Worm (Caenorhabditis elegans): Measurements from ENCODE around the gene nmr-1.

nmr-1 gene

DNA sequence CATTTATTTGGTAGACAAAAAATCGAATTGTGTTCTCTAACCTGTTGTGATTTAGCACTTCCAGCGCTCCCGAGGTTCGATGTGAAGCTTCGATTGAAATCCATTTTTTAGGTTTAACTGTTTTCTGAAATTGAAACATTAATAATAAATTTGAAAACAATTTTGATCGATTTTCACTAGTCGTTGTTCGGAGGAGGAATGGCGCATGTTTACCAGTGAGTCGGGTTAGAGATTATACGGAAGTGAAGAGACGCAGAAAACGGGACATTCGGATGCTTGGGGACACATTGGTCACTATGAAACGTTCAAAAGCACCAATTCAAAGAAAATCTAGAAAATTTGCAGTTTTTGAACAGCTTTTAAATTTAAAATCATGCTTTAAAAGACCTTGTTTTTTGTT lies 47.6 kb downstream of the nmr-1 start, which contains the start of gene fbxl-3:
Gene fbxl-3 (minus strand): TSS at position 124 of the 400 bp plus-strand sequence.
- TF ChIP-seq sea-2 (GFP tag; optimal IDR thresholded peaks at IDR 0.05) (no peak), elt-2 (tag; optimal IDR thresholded peaks at IDR 0.05) (no peak), aly-2 (tag; optimal IDR thresholded peaks at IDR 0.05) (no peak), unc-39 (tag; optimal IDR thresholded peaks at IDR 0.05) (no peak), hmg-11 (tag; optimal IDR thresholded peaks at IDR 0.05) (peak; percentile 22)

ce11 chrII:5395594-5395993 lies 50.8 kb downstream of the nmr-1 start, which contains the start of gene pink-1:
TSS of gene pink-1 (minus strand) at chrII:5395694.
- TF ChIP-seq nfya-1 (tag; optimal IDR thresholded peaks at IDR 0.05; ENCODE audit: insufficient read depth): no peak
- no peak for TF ChIP-seq nhr-67 (tag; optimal IDR thresholded peaks at IDR 0.05)
- TF ChIP-seq ceh-9 (tag; optimal IDR thresholded peaks at IDR 0.05): no peak
- no peak for TF ChIP-seq jun-1 (tag; optimal IDR thresholded peaks at IDR 0.05)

DNA sequence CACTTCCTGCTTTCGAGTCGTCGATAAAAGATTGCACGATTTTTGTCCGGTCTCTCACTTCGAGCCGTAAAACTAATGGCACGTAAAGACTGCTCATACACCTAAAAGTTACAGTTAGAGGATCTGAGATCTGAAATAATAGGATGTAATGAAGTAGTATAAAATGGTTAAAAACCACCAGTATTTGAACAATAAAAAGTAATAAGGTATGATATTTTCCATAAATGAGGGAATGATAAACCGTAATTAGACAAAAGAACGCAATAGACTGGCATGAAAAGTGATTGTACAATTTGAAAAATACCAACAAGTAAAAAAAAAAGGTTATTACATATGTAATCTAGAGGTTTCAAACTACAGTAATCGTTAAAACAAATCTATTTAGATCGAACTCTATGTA lies 53.3 kb downstream of the nmr-1 start, which contains the start of gene brap-2:
Gene brap-2 (minus strand): TSS at position 101 of the 400 bp plus-strand sequence.
- TF ChIP-seq nhr-25 (tag; optimal IDR thresholded peaks at IDR 0.05) (no peak), nhr-12 (tag; optimal IDR thresholded peaks at IDR 0.05) (no peak), ceh-16 (tag; optimal IDR thresholded peaks at IDR 0.05) (no peak), mdl-1 (tag; optimal IDR thresholded peaks at IDR 0.05) (no peak), elt-2 (tag; optimal IDR thresholded peaks at IDR 0.05) (no peak), fkh-10 (GFP tag; optimal IDR thresholded peaks at IDR 0.05) (no peak), aly-2 (tag; optimal IDR thresholded peaks at IDR 0.05) (no peak), unc-62 (GFP tag; optimal IDR thresholded peaks at IDR 0.05) (no peak)

DNA sequence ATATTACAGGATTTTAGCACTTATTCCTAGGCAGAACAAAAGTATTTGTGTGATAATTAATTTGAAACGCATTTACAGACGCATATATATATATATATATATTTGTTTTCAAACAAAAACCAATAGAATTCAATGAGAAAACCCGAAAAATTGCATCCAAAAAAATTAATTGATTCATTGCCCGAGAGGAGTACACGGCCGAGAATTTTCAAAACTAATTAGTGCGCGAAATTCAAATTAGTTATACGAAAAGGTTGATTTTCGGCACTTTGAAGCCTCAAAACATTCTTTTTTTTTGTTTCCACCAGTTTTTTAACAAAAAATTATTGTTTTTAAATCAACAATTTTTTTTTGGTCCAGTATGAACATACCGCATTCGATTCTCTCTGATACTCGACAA lies 55.0 kb downstream of the nmr-1 start:
- no peak for TF ChIP-seq ceh-16 (tag; optimal IDR thresholded peaks at IDR 0.05)
- TF ChIP-seq lin-39 (tag; optimal IDR thresholded peaks at IDR 0.05): no peak
- no peak for TF ChIP-seq unc-39 (tag; optimal IDR thresholded peaks at IDR 0.05)
- TF ChIP-seq R02D3.7 (tag; optimal IDR thresholded peaks at IDR 0.05): no peak
- no peak for TF ChIP-seq pha-4 (tag; optimal IDR thresholded peaks at IDR 0.05)
- no peak for TF ChIP-seq ZK546.5 (tag; optimal IDR thresholded peaks at IDR 0.05)
- no peak for TF ChIP-seq fos-1 (tag; optimal IDR thresholded peaks at IDR 0.05)
- TF ChIP-seq pqm-1 (tag; optimal IDR thresholded peaks at IDR 0.05): no peak
- no peak for TF ChIP-seq daf-12 (tag; optimal IDR thresholded peaks at IDR 0.05)
- TF ChIP-seq mdl-1 (tag; optimal IDR thresholded peaks at IDR 0.05): no peak
- no peak for TF ChIP-seq zag-1 (tag; optimal IDR thresholded peaks at IDR 0.05)
- TF ChIP-seq aly-2 (tag; optimal IDR thresholded peaks at IDR 0.05): no peak
- TF ChIP-seq egl-5 (tag; optimal IDR thresholded peaks at IDR 0.05): no peak
- TF ChIP-seq ztf-11 (tag; optimal IDR thresholded peaks at IDR 0.05): no peak
- no peak for TF ChIP-seq elt-3 (tag; optimal IDR thresholded peaks at IDR 0.05)
- TF ChIP-seq jun-1 (tag; optimal IDR thresholded peaks at IDR 0.05): no peak
- TF ChIP-seq fkh-10 (GFP tag; optimal IDR thresholded peaks at IDR 0.05): no peak
- no peak for TF ChIP-seq elt-2 (tag; optimal IDR thresholded peaks at IDR 0.05)
- no peak for TF ChIP-seq nhr-25 (tag; optimal IDR thresholded peaks at IDR 0.05)
- no peak for TF ChIP-seq nhr-43 (tag; optimal IDR thresholded peaks at IDR 0.05; ENCODE audit: poor library complexity, severe bottlenecking)
